Worm (Caenorhabditis elegans): ENCODE measurements around the gene F35H10.5.

DNA sequence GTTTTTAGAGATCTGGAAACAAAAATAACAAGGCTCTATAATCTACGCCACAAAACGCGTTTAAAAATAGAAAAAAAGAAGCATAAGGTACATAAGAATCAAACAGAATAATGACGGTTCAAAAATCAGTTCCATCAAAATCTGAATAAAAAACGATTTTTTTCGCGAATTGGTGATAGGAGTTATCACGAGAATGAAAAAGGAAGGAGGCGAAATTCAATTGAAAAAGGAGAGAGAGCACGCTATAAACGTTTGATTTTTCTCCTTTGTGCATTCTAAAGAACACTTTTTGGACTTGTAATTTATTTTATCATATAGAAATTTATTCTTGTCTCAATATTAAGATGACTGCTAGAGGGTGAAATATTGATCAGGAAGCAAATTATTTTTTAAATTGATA, 49.2 kb upstream of the F35H10.5 start:
- TF ChIP-seq nhr-6 (tag; optimal IDR thresholded peaks at IDR 0.05) = no peak
- no peak for TF ChIP-seq ZK546.5 (tag; optimal IDR thresholded peaks at IDR 0.05)
- no peak for TF ChIP-seq nhr-237 (tag; optimal IDR thresholded peaks at IDR 0.05)
- no peak for TF ChIP-seq lin-13 (GFP tag; optimal IDR thresholded peaks at IDR 0.05)
- no peak for TF ChIP-seq nhr-11 (tag; optimal IDR thresholded peaks at IDR 0.05)
- no peak for TF ChIP-seq egl-27 (tag; optimal IDR thresholded peaks at IDR 0.05)
- no peak for TF ChIP-seq elt-3 (tag; optimal IDR thresholded peaks at IDR 0.05)

All from whole organism, L2 larva.